Worm (Caenorhabditis elegans): ENCODE measurements around the gene F30B5.11.
A peak's percentile ranks its signal among the peaks of the same experiment; 100 is the strongest.
"Not testable (repeated sequence)": the region's sequence is repeated elsewhere in the genome, so short reads cannot be mapped to it uniquely, and the experiment has no call there.

F30B5.11 gene

DNA sequence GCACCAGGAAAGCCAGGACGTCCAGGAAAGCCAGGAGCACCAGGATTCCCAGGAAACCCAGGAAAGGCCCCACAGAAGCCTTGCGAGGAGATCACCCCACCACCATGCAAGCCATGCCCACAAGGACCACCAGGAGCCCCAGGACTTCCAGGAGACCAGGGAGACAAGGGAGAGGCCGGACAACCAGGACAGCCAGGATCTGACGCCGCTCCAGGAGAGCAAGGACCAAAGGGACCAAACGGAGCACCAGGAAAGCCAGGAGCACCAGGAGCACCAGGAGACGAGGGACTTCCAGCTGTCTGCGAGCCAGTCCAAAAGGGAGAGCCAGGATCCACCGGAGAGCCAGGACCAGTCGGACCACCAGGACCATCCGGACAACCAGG is 16.1 kb upstream of the F30B5.11 start:
- TF ChIP-seq him-1 (tag; optimal IDR thresholded peaks at IDR 0.05) = no peak

ce11 chrIV:4235315-4236024 is 15.6 kb upstream of the F30B5.11 start, which contains the start of the genes zipt-2.2 and dpy-13:
Gene zipt-2.2 (minus strand): TSS chrIV:4235365.
Gene dpy-13 (plus strand): TSS chrIV:4235614.
- TF ChIP-seq dao-5 (tag; optimal IDR thresholded peaks at IDR 0.05) = no peak
- TF ChIP-seq him-1 (tag; optimal IDR thresholded peaks at IDR 0.05) = no peak
- TF ChIP-seq W03F9.2 (tag; optimal IDR thresholded peaks at IDR 0.05) = no peak

DNA sequence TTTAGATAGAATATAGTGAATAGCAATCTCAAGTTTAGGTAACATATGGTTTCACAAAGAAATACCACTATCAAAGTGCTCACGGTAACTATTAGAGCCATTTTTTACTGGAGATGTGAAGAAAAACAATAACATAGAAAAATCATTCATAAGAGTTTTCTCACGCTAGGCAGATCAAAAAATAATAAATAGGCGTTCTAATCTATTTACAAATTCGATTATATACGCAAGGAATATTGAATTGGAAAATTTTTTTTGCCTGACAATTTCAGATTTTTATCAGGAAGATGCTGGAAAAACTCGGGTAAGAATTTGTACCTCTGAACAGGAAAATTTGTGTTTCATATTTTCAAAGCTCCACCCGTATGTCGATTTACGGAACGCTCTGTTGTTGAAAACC is 8.0 kb upstream of the F30B5.11 start, which contains the start of gene srbc-70:
Gene srbc-70, minus strand, starts transcription at position 101 of the 400 bp plus-strand sequence.
- TF ChIP-seq dao-5 (tag; optimal IDR thresholded peaks at IDR 0.05) (no peak), W03F9.2 (tag; optimal IDR thresholded peaks at IDR 0.05) (no peak)

- no peak for TF ChIP-seq him-1 (tag; optimal IDR thresholded peaks at IDR 0.05)
- TF ChIP-seq W03F9.2 (tag; optimal IDR thresholded peaks at IDR 0.05) = no peak
- no peak for TF ChIP-seq dao-5 (tag; optimal IDR thresholded peaks at IDR 0.05)
Measured at ce11 chrIV:4225851-4226250, 6.0 kb upstream of the F30B5.11 start, which contains the start of gene srbc-71. Gene srbc-71 (minus strand): TSS chrIV:4225951.

DNA sequence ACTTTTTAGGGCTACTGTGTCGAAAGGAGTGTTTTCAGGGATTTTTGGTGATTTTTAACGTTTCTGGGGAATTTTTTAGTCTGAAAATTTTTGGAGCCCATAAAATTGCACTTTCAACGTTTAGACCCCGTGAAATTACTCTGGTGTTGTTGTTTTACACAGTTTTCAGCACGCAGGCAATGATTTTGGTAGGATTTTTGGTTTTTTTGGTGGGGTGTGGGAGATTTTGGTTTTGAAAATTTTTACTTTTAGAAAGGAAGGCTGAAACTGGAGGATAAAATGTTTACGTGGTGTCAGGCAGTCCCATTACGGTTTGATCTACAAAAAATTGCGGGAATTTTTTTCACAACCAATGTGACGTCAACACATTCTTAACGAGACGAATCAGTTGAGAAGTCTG is 1.6 kb downstream of the F30B5.11 start:
- no peak for TF ChIP-seq him-1 (tag; optimal IDR thresholded peaks at IDR 0.05)
- no peak for TF ChIP-seq dao-5 (tag; optimal IDR thresholded peaks at IDR 0.05)
- TF ChIP-seq W03F9.2 (tag; optimal IDR thresholded peaks at IDR 0.05) = no peak

ce11 chrIV:4216099-4216894 is 3.6 kb downstream of the F30B5.11 start:
- TF ChIP-seq dao-5 (tag; optimal IDR thresholded peaks at IDR 0.05) = no peak
- no peak for TF ChIP-seq him-1 (tag; optimal IDR thresholded peaks at IDR 0.05)
- TF ChIP-seq W03F9.2 (tag; optimal IDR thresholded peaks at IDR 0.05) = no peak

ce11 chrIV:4215349-4215748 is 4.5 kb downstream of the F30B5.11 start:
- TF ChIP-seq W03F9.2 (tag; optimal IDR thresholded peaks at IDR 0.05) = no peak
- TF ChIP-seq dao-5 (tag; optimal IDR thresholded peaks at IDR 0.05) = no peak
- peak; percentile 20 for TF ChIP-seq him-1 (tag; optimal IDR thresholded peaks at IDR 0.05)

ce11 chrIV:4212733-4213132 is 7.2 kb downstream of the F30B5.11 start:
- TF ChIP-seq W03F9.2 (tag; optimal IDR thresholded peaks at IDR 0.05) (no peak), dao-5 (tag; optimal IDR thresholded peaks at IDR 0.05) (no peak), him-1 (tag; optimal IDR thresholded peaks at IDR 0.05) (no peak)

DNA sequence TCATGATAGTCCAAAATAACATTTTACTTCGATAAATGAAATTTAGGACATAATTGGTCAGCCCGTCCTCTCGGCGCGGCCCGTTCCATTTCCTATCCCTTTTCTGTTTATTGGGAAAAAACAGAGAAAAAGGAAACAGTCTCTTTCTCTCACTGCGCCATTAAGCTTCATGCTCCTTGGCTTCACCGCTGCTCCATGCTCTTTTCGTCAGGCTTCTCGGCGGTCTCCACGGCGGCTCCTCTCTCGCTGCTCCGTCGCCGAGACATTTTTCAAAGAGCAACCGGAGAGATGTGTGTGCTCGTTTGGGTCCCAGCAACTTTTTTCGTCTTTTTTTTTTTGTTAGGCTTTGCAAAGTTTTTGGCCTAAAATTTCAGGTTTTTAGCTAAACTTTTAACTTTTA is 9.0 kb downstream of the F30B5.11 start:
- TF ChIP-seq him-1 (tag; optimal IDR thresholded peaks at IDR 0.05) = peak; percentile 27
- TF ChIP-seq dao-5 (tag; optimal IDR thresholded peaks at IDR 0.05) = no peak
- no peak for TF ChIP-seq W03F9.2 (tag; optimal IDR thresholded peaks at IDR 0.05)

- no peak for TF ChIP-seq W03F9.2 (tag; optimal IDR thresholded peaks at IDR 0.05)
- TF ChIP-seq him-1 (tag; optimal IDR thresholded peaks at IDR 0.05) = no peak
- no peak for TF ChIP-seq dao-5 (tag; optimal IDR thresholded peaks at IDR 0.05)
Measured at ce11 chrIV:4209084-4209483, 10.8 kb downstream of the F30B5.11 start.

ce11 chrIV:4207088-4207487 is 12.8 kb downstream of the F30B5.11 start, which contains the start of gene osgn-1:
Gene osgn-1 (plus strand): TSS chrIV:4207388.
- TF ChIP-seq him-1 (tag; optimal IDR thresholded peaks at IDR 0.05) (no peak), W03F9.2 (tag; optimal IDR thresholded peaks at IDR 0.05) (no peak), dao-5 (tag; optimal IDR thresholded peaks at IDR 0.05) (no peak)

ce11 chrIV:4204275-4204674 is 15.6 kb downstream of the F30B5.11 start, which contains the start of gene pax-2:
Gene pax-2 (minus strand): TSS chrIV:4204375.
- TF ChIP-seq W03F9.2 (tag; optimal IDR thresholded peaks at IDR 0.05) = no peak
- TF ChIP-seq him-1 (tag; optimal IDR thresholded peaks at IDR 0.05) = no peak
- no peak for TF ChIP-seq dao-5 (tag; optimal IDR thresholded peaks at IDR 0.05)

- TF ChIP-seq him-1, dao-5, W03F9.2 (tag; optimal IDR thresholded peaks at IDR 0.05): not testable (repeated sequence)
Measured at ce11 chrIV:4197167-4197566, 22.7 kb downstream of the F30B5.11 start, which contains the start of gene cyp-25A6. Gene cyp-25A6 (plus strand): TSS chrIV:4197467.

- TF ChIP-seq him-1, W03F9.2, dao-5 (tag; optimal IDR thresholded peaks at IDR 0.05): not testable (repeated sequence)
Measured at ce11 chrIV:4196729-4197128, 23.2 kb downstream of the F30B5.11 start, which contains the start of gene K06B9.6. Gene K06B9.6 (minus strand): TSS chrIV:4196829.

Measured in whole organism, L4/young adult.